Fruit fly (Drosophila melanogaster) whole organism, embryonic: ENCODE data around the gene CG31740.

ENCODE experiments used
- Aef1 ChIP-seq: fragments of 200-800 bp; sonication (Bioruptor generic); IDR thresholded peaks from 3 replicates; pipeline ENCODE4 v1.3.6; 2022; ENCODE audit warnings: missing biosample characterization, missing genetic modification characterization
- Asciz ChIP-seq: fragments of 200-800 bp; sonication (Bioruptor generic); optimal IDR thresholded peaks from 2 replicates; lab custom pipeline; 2017; ENCODE audit warnings: missing biosample characterization, mild to moderate bottlenecking, missing genetic modification characterization, missing genetic modification reagents
- Blimp-1 ChIP-seq: fragments of 200-800 bp; sonication (Bioruptor generic); optimal IDR thresholded peaks from 3 replicates; lab custom pipeline; 2018; ENCODE audit warnings: missing biosample characterization, missing genetic modification characterization, mild to moderate bottlenecking, moderate library complexity, missing genetic modification reagents
- CG10565 ChIP-seq: fragments of 200-800 bp; sonication (Bioruptor generic); optimal IDR thresholded peaks from 3 replicates; lab custom pipeline; 2016; ENCODE audit warnings: missing biosample characterization, mild to moderate bottlenecking, missing genetic modification characterization
- CG11085 ChIP-seq: fragments of 200-800 bp; sonication (Bioruptor generic); IDR thresholded peaks from 2 replicates; pipeline ENCODE4 v1.3.6; 2022; ENCODE audit warnings: missing biosample characterization, missing genetic modification characterization
- CG12299 ChIP-seq: fragments of 200-800 bp; sonication (Bioruptor generic); optimal IDR thresholded peaks from 2 replicates; lab custom pipeline; 2018; ENCODE audit warnings: missing biosample characterization, mild to moderate bottlenecking, missing genetic modification characterization
- CG12769 ChIP-seq: fragments of 200-800 bp; sonication (Bioruptor generic); optimal IDR thresholded peaks from 2 replicates; lab custom pipeline; 2019; ENCODE audit warnings: missing biosample characterization, mild to moderate bottlenecking, missing genetic modification characterization, moderate library complexity
- CG16813 ChIP-seq: fragments of 200-800 bp; sonication (Bioruptor generic); IDR thresholded peaks from 3 replicates; pipeline ENCODE4 v1.3.6; 2022; ENCODE audit warnings: missing biosample characterization, missing genetic modification characterization; ENCODE audit not compliant: partially characterized antibody
- CG16815 ChIP-seq: fragments of 200-800 bp; sonication (Bioruptor generic); optimal IDR thresholded peaks from 3 replicates; lab custom pipeline; 2017; ENCODE audit warnings: missing biosample characterization, mild to moderate bottlenecking, missing genetic modification characterization
- CG17186 ChIP-seq: fragments of 200-800 bp; sonication (Bioruptor generic); optimal IDR thresholded peaks from 3 replicates; lab custom pipeline; 2017; ENCODE audit warnings: missing biosample characterization, missing genetic modification reagents, missing genetic modification characterization
- CG17361 ChIP-seq: fragments of 200-800 bp; sonication (Bioruptor generic); IDR thresholded peaks from 3 replicates; pipeline ENCODE4 v1.3.6; 2022; ENCODE audit warnings: missing biosample characterization, missing genetic modification characterization
- CG17568 ChIP-seq: fragments of 200-800 bp; sonication (Bioruptor generic); optimal IDR thresholded peaks from 2 replicates; lab custom pipeline; 2018; ENCODE audit warnings: missing biosample characterization, mild to moderate bottlenecking, missing genetic modification characterization, moderate library complexity
- CG17829 ChIP-seq: fragments of 200-800 bp; optimal IDR thresholded peaks from 2 replicates; lab custom pipeline; 2019; ENCODE audit warnings: missing biosample characterization, mild to moderate bottlenecking, missing genetic modification characterization, moderate library complexity
- CG3065 ChIP-seq: fragments of 200-800 bp; sonication (Bioruptor generic); optimal IDR thresholded peaks from 2 replicates; lab custom pipeline; 2016; ENCODE audit warnings: missing biosample characterization, missing genetic modification characterization
- CG31441 ChIP-seq: fragments of 200-800 bp; sonication (Bioruptor generic); IDR thresholded peaks from 2 replicates; pipeline ENCODE4 v1.3.6; 2022; ENCODE audit warnings: missing biosample characterization, missing genetic modification characterization
- CG33557 ChIP-seq: fragments of 200-800 bp; sonication (Bioruptor generic); optimal IDR thresholded peaks from 2 replicates; lab custom pipeline; 2019; ENCODE audit warnings: missing biosample characterization, mild to moderate bottlenecking, missing genetic modification characterization, moderate library complexity
- CG43689 ChIP-seq: fragments of 200-800 bp; sonication (Bioruptor generic); IDR thresholded peaks from 2 replicates; pipeline ENCODE4 v1.3.6; 2022; ENCODE audit warnings: missing biosample characterization, missing genetic modification characterization
- CG4424 ChIP-seq: fragments of 200-800 bp; sonication (Bioruptor generic); optimal IDR thresholded peaks from 3 replicates; lab custom pipeline; 2016; ENCODE audit warnings: missing biosample characterization, missing genetic modification characterization
- CG5245 ChIP-seq: fragments of 200-800 bp; sonication (Bioruptor generic); optimal IDR thresholded peaks from 3 replicates; lab custom pipeline; 2016; ENCODE audit warnings: missing biosample characterization, missing genetic modification characterization
- CG7786 ChIP-seq: fragments of 200-800 bp; sonication (Bioruptor generic); optimal IDR thresholded peaks from 2 replicates; lab custom pipeline; 2016; ENCODE audit warnings: missing biosample characterization, missing genetic modification characterization
- CG8765 ChIP-seq: fragments of 200-800 bp; sonication (Bioruptor generic); IDR thresholded peaks from 2 replicates; pipeline ENCODE4 v1.3.6; 2022; ENCODE audit warnings: missing biosample characterization, missing genetic modification characterization
- Dek ChIP-seq: fragments of 200-800 bp; sonication (Bioruptor generic); optimal IDR thresholded peaks from 3 replicates; lab custom pipeline; 2019; ENCODE audit warnings: missing biosample characterization, mild to moderate bottlenecking, missing genetic modification characterization, moderate library complexity
- Dref ChIP-seq: fragments of 200-800 bp; sonication (Bioruptor generic); IDR thresholded peaks from 2 replicates; pipeline ENCODE4 v1.3.6; 2022; ENCODE audit warnings: missing biosample characterization, missing genetic modification characterization
- Drgx ChIP-seq: fragments of 200-800 bp; sonication (Bioruptor generic); IDR thresholded peaks from 2 replicates; pipeline ENCODE4 v1.3.6; 2022; ENCODE audit warnings: missing biosample characterization, missing genetic modification characterization
- E2f2 ChIP-seq: fragments of 200-800 bp; sonication (Bioruptor generic); IDR thresholded peaks from 2 replicates; pipeline ENCODE4 v1.3.6; 2022; ENCODE audit warnings: missing biosample characterization, missing genetic modification characterization
- ERR ChIP-seq: fragments of 200-800 bp; sonication (Bioruptor generic); optimal IDR thresholded peaks from 2 replicates; lab custom pipeline; 2016; ENCODE audit warnings: missing biosample characterization, missing genetic modification characterization
- HLH3B ChIP-seq: fragments of 200-800 bp; sonication (Bioruptor generic); IDR thresholded peaks from 2 replicates; pipeline ENCODE4 v1.3.6; 2022; ENCODE audit warnings: missing biosample characterization, missing genetic modification characterization
- Hmr ChIP-seq: fragments of 200-800 bp; sonication (Bioruptor generic); optimal IDR thresholded peaks from 3 replicates; lab custom pipeline; 2017; ENCODE audit warnings: mild to moderate bottlenecking, missing biosample characterization, missing genetic modification reagents, missing genetic modification characterization
- Jarid2 ChIP-seq: fragments of 200-800 bp; sonication (Bioruptor generic); optimal IDR thresholded peaks from 3 replicates; lab custom pipeline; 2017; ENCODE audit warnings: mild to moderate bottlenecking, missing biosample characterization, missing genetic modification reagents, missing genetic modification characterization
- NK7.1 ChIP-seq: fragments of 200-800 bp; sonication (Bioruptor generic); optimal IDR thresholded peaks from 3 replicates; lab custom pipeline; 2016; ENCODE audit warnings: missing biosample characterization, missing genetic modification characterization
- Oli ChIP-seq: fragments of 200-800 bp; sonication (Bioruptor generic); optimal IDR thresholded peaks from 2 replicates; lab custom pipeline; 2018; ENCODE audit warnings: missing biosample characterization, mild to moderate bottlenecking, missing genetic modification characterization, moderate library complexity
- Side ChIP-seq: fragments of 200-800 bp; sonication (Bioruptor generic); optimal IDR thresholded peaks from 2 replicates; lab custom pipeline; 2016; ENCODE audit warnings: missing biosample characterization, missing genetic modification characterization
- Six4 ChIP-seq: fragments of 200-800 bp; sonication (Bioruptor generic); optimal IDR thresholded peaks from 2 replicates; lab custom pipeline; 2016; ENCODE audit warnings: missing biosample characterization, missing genetic modification characterization
- Sry-β ChIP-seq: fragments of 200-800 bp; sonication (Bioruptor generic); optimal IDR thresholded peaks from 2 replicates; lab custom pipeline; 2018; ENCODE audit warnings: missing biosample characterization, mild to moderate bottlenecking, missing genetic modification characterization, moderate library complexity
- Vsx1 ChIP-seq: fragments of 200-800 bp; sonication (Bioruptor generic); optimal IDR thresholded peaks from 2 replicates; lab custom pipeline; 2017; ENCODE audit warnings: missing biosample characterization, mild to moderate bottlenecking, missing genetic modification characterization, missing genetic modification reagents
- Xbp1 ChIP-seq: fragments of 200-800 bp; sonication (Bioruptor generic); optimal IDR thresholded peaks from 3 replicates; lab custom pipeline; 2016; ENCODE audit warnings: missing biosample characterization, mild to moderate bottlenecking, missing genetic modification characterization
- dmrt99B ChIP-seq: fragments of 200-800 bp; sonication (Bioruptor generic); optimal IDR thresholded peaks from 2 replicates; lab custom pipeline; 2018; ENCODE audit warnings: missing biosample characterization, mild to moderate bottlenecking, missing genetic modification characterization, moderate library complexity
- gcm ChIP-seq: fragments of 200-800 bp; sonication (Bioruptor generic); optimal IDR thresholded peaks from 2 replicates; lab custom pipeline; 2019; ENCODE audit warnings: missing biosample characterization, mild to moderate bottlenecking, missing genetic modification characterization, moderate library complexity
- hth ChIP-seq: fragments of >200 bp; optimal IDR thresholded peaks from 2 replicates; lab custom pipeline; 2017; ENCODE audit warnings: inconsistent platforms
- jigr1 ChIP-seq: fragments of 200-800 bp; sonication (Bioruptor generic); IDR thresholded peaks from 3 replicates; pipeline ENCODE4 v1.3.6; 2022; ENCODE audit warnings: missing biosample characterization, missing genetic modification characterization
- jing ChIP-seq: fragments of 200-800 bp; sonication (Bioruptor generic); optimal IDR thresholded peaks from 2 replicates; lab custom pipeline; 2018; ENCODE audit warnings: missing biosample characterization, mild to moderate bottlenecking, missing genetic modification characterization
- lilli ChIP-seq: fragments of 200-800 bp; sonication (Bioruptor generic); optimal IDR thresholded peaks from 3 replicates; lab custom pipeline; 2016; ENCODE audit warnings: missing biosample characterization, missing genetic modification characterization
- pho ChIP-seq: fragments of 200-800 bp; sonication (Bioruptor generic); optimal IDR thresholded peaks from 2 replicates; lab custom pipeline; 2016; ENCODE audit warnings: missing biosample characterization, missing genetic modification characterization
- prd ChIP-seq, 3 experiments: fragments of >200 bp in 2 of 3; fragments of 200-800 bp in 1 of 3; sonication (Bioruptor generic) in 1 of 3; optimal IDR thresholded peaks in 2 of 3; IDR thresholded peaks in 1 of 3; 2 replicates in 2 of 3; 3 replicates in 1 of 3; pipeline versions ENCODE4 v1.3.6 to Lab custom; 2017 to 2022; ENCODE audit warnings: missing biosample characterization in 1 of 3, missing genetic modification characterization in 1 of 3
- pum ChIP-seq: fragments of 200-800 bp; sonication (Bioruptor generic); optimal IDR thresholded peaks from 2 replicates; lab custom pipeline; 2016; ENCODE audit warnings: missing biosample characterization, missing genetic modification characterization
- ro ChIP-seq: fragments of 200-800 bp; sonication (Bioruptor generic); IDR thresholded peaks from 2 replicates; pipeline ENCODE4 v1.3.6; 2022; ENCODE audit warnings: missing biosample characterization, missing genetic modification characterization
- sens-2 ChIP-seq: fragments of 200-800 bp; sonication (Bioruptor generic); IDR thresholded peaks from 2 replicates; pipeline ENCODE4 v1.3.6; 2022; ENCODE audit warnings: missing biosample characterization, missing genetic modification characterization
- sisA ChIP-seq: fragments of 200-800 bp; sonication (Bioruptor generic); IDR thresholded peaks from 2 replicates; pipeline ENCODE4 v1.3.6; 2022; ENCODE audit warnings: missing biosample characterization, missing genetic modification characterization
- sna ChIP-seq: fragments of 200-800 bp; sonication (Bioruptor generic); IDR thresholded peaks from 2 replicates; pipeline ENCODE4 v1.3.6; 2022; ENCODE audit warnings: missing biosample characterization, missing genetic modification characterization; ENCODE audit not compliant: partially characterized antibody
- unc-4 ChIP-seq: fragments of 200-800 bp; sonication (Bioruptor generic); IDR thresholded peaks from 2 replicates; pipeline ENCODE4 v1.3.6; 2022; ENCODE audit warnings: missing biosample characterization, missing genetic modification characterization; ENCODE audit not compliant: partially characterized antibody

The CG31740 gene

dm6 chr2L:17963071-17963567 lies 45.6 kb upstream of the CG31740 start, which contains the start of gene CG5674 (continued):
- no peak for TF ChIP-seq sens-2 (GFP tag; lab: Robert Waterston, UW)
- peak; percentile 82 for TF ChIP-seq unc-4 (GFP tag; lab: Robert Waterston, UW)
- TF ChIP-seq ro, result no peak
- TF ChIP-seq dmrt99B (tag; lab: Kevin White, UChicago), result no peak
- TF ChIP-seq CG10565, result no peak
- no peak for TF ChIP-seq hth (lab: Kevin White, UChicago)
- TF ChIP-seq NK7.1, result no peak
- peak; percentile 99 for TF ChIP-seq Dref (GFP tag; lab: Robert Waterston, UW)
- peak; percentile 58 for TF ChIP-seq Xbp1
- TF ChIP-seq Vsx1 (GFP tag; lab: Kevin White, UChicago), result no peak
- no peak for TF ChIP-seq jing (GFP tag; lab: Kevin White, UChicago)
- TF ChIP-seq HLH3B (GFP tag; lab: Robert Waterston, UW), result 0 out of 2 replicates have a peak, but pooled peaks have one; percentile 8
- TF ChIP-seq Jarid2 (GFP tag; lab: Kevin White, UChicago), result no peak
- TF ChIP-seq CG17829 (tag; lab: Kevin White, UChicago), result no peak
- no peak for TF ChIP-seq CG12769 (tag; lab: Kevin White, UChicago)
- TF ChIP-seq Six4 (GFP tag; lab: Kevin White, UChicago), result no peak
- peak; percentile 68 for TF ChIP-seq pho (GFP tag; lab: Kevin White, UChicago)
- peak; percentile 48 for TF ChIP-seq pum
- no peak for TF ChIP-seq lilli (GFP tag; lab: Kevin White, UChicago)
- peak; percentile 46 for TF ChIP-seq CG7786 (GFP tag; lab: Kevin White, UChicago)
- TF ChIP-seq CG11085 (GFP tag; lab: Robert Waterston, UW), result no peak
- no peak for TF ChIP-seq CG31441
- TF ChIP-seq prd (optimal IDR thresholded peaks at IDR 0.05; lab: Kevin White, UChicago), result no peak
- TF ChIP-seq prd (GFP tag; IDR thresholded peaks at IDR 0.05; lab: Robert Waterston, UW), result peak; percentile 69
- peak; percentile 71 for TF ChIP-seq Hmr (GFP tag; lab: Kevin White, UChicago)
- TF ChIP-seq CG5245 (GFP tag; lab: Kevin White, UChicago), result no peak
- no peak for TF ChIP-seq CG8765 (GFP tag; lab: Robert Waterston, UW)
- peak; percentile 48 for TF ChIP-seq sisA (GFP tag; lab: Robert Waterston, UW)
- TF ChIP-seq CG4424 (GFP tag; lab: Kevin White, UChicago), result peak; percentile 34
- TF ChIP-seq ERR, result peak; percentile 43
- no peak for TF ChIP-seq Sry-β
- TF ChIP-seq CG33557 (GFP tag; lab: Kevin White, UChicago), result no peak
- no peak for TF ChIP-seq CG43689
- TF ChIP-seq Oli (tag; lab: Kevin White, UChicago), result no peak
- no peak for TF ChIP-seq CG3065 (GFP tag; lab: Kevin White, UChicago)
- no peak for TF ChIP-seq CG12299 (tag; lab: Kevin White, UChicago)
- TF ChIP-seq Aef1 (GFP tag; lab: Robert Waterston, UW), result no peak
- TF ChIP-seq E2f2, result 0 out of 2 replicates have a peak, but pooled peaks have one; percentile 37
- no peak for TF ChIP-seq Dek (tag; lab: Kevin White, UChicago)
- TF ChIP-seq CG16815 (GFP tag; lab: Kevin White, UChicago), result no peak
- TF ChIP-seq CG17186 (GFP tag; lab: Kevin White, UChicago), result peak; percentile 23
- no peak for TF ChIP-seq Side
- TF ChIP-seq sna (GFP tag; lab: Robert Waterston, UW), result peak; percentile 83
- no peak for TF ChIP-seq jigr1 (GFP tag; lab: Robert Waterston, UW)
- TF ChIP-seq Asciz, result no peak
- no peak for TF ChIP-seq CG17361 (GFP tag; lab: Robert Waterston, UW)
- no peak for TF ChIP-seq gcm (GFP tag; lab: Kevin White, UChicago)
- no peak for TF ChIP-seq CG17568 (GFP tag; lab: Kevin White, UChicago)
- peak; percentile 92 for TF ChIP-seq CG16813 (GFP tag; lab: Robert Waterston, UW)
- no peak for TF ChIP-seq Blimp-1 (GFP tag; lab: Kevin White, UChicago)
- peak; percentile 54 for TF ChIP-seq Drgx (GFP tag; lab: Robert Waterston, UW)
